Worm (Caenorhabditis elegans): ENCODE data around the gene F23F1.10.

Gene F23F1.10

ce11 chrII:41914-42313 is at the start of gene F23F1.10:
TSS of gene F23F1.10 (minus strand) at chrII:41982.
- no peak for TF ChIP-seq unc-62 (GFP tag; optimal IDR thresholded peaks at IDR 0.05)

- no peak for TF ChIP-seq unc-62 (GFP tag; optimal IDR thresholded peaks at IDR 0.05)
These were observed 49.6 kb upstream of the F23F1.10 start, which contains the start of gene mcat-1 for ce11 chrII:91419-91818. TSS of gene mcat-1 (minus strand) at chrII:91519.

- no peak for TF ChIP-seq unc-62 (GFP tag; optimal IDR thresholded peaks at IDR 0.05)
These were observed 46.2 kb upstream of the F23F1.10 start for ce11 chrII:87937-88336.

ce11 chrII:86794-87193 is 45.0 kb upstream of the F23F1.10 start:
- no peak for TF ChIP-seq unc-62 (GFP tag; optimal IDR thresholded peaks at IDR 0.05)

- TF ChIP-seq unc-62 (GFP tag; optimal IDR thresholded peaks at IDR 0.05): no peak
These were observed 42.4 kb upstream of the F23F1.10 start, which contains the start of gene C50D2.6 for ce11 chrII:84134-84533. TSS of gene C50D2.6 (plus strand) at chrII:84434.

- no peak for TF ChIP-seq unc-62 (GFP tag; optimal IDR thresholded peaks at IDR 0.05)
These were observed 37.4 kb upstream of the F23F1.10 start, which contains the start of gene C23H3.9 for ce11 chrII:79166-79565. TSS of gene C23H3.9 (minus strand) at chrII:79266.

- TF ChIP-seq unc-62 (GFP tag; optimal IDR thresholded peaks at IDR 0.05): no peak
These were observed 34.9 kb upstream of the F23F1.10 start for ce11 chrII:76662-77061.

ce11 chrII:75831-76230 is 34.0 kb upstream of the F23F1.10 start:
- TF ChIP-seq unc-62 (GFP tag; optimal IDR thresholded peaks at IDR 0.05): no peak

ce11 chrII:73892-74291 is 32.1 kb upstream of the F23F1.10 start:
- no peak for TF ChIP-seq unc-62 (GFP tag; optimal IDR thresholded peaks at IDR 0.05)

ce11 chrII:73329-73728 is 31.5 kb upstream of the F23F1.10 start:
- no peak for TF ChIP-seq unc-62 (GFP tag; optimal IDR thresholded peaks at IDR 0.05)

ce11 chrII:69354-69753 is 27.6 kb upstream of the F23F1.10 start, which contains the start of gene egl-26:
TSS of gene egl-26 (plus strand) at chrII:69654.
- no peak for TF ChIP-seq unc-62 (GFP tag; optimal IDR thresholded peaks at IDR 0.05)

ce11 chrII:68757-69156 is 27.0 kb upstream of the F23F1.10 start:
- no peak for TF ChIP-seq unc-62 (GFP tag; optimal IDR thresholded peaks at IDR 0.05)

ce11 chrII:67663-68062 is 25.9 kb upstream of the F23F1.10 start:
- no peak for TF ChIP-seq unc-62 (GFP tag; optimal IDR thresholded peaks at IDR 0.05)

- TF ChIP-seq unc-62 (GFP tag; optimal IDR thresholded peaks at IDR 0.05): no peak
These were observed 24.5 kb upstream of the F23F1.10 start for ce11 chrII:66322-66721.

- TF ChIP-seq unc-62 (GFP tag; optimal IDR thresholded peaks at IDR 0.05): no peak
These were observed 23.7 kb upstream of the F23F1.10 start for ce11 chrII:65484-65883.

ce11 chrII:61013-61412 is 19.2 kb upstream of the F23F1.10 start, which contains the start of gene C23H3.2:
TSS of gene C23H3.2 (plus strand) at chrII:61313.
- TF ChIP-seq unc-62 (GFP tag; optimal IDR thresholded peaks at IDR 0.05): no peak

- TF ChIP-seq unc-62 (GFP tag; optimal IDR thresholded peaks at IDR 0.05): no peak
These were observed 18.3 kb upstream of the F23F1.10 start for ce11 chrII:60049-60448.

ce11 chrII:57873-58272 is 16.1 kb upstream of the F23F1.10 start:
- no peak for TF ChIP-seq unc-62 (GFP tag; optimal IDR thresholded peaks at IDR 0.05)

Data from whole organism, dauer.